Worm (Caenorhabditis elegans) whole organism, L1 larva: ENCODE results near the gene mrps-16.

ENCODE experiments used
- fkh-10 ChIP-seq: sonication (generic microtip); optimal IDR thresholded peaks from 2 replicates; lab custom pipeline; 2017; ENCODE audit warnings: missing biosample characterization, missing genetic modification reagents, missing genetic modification characterization
- jun-1 ChIP-seq: fragments of 150-350 bp; optimal IDR thresholded peaks from 2 replicates; lab custom pipeline; 2014; ENCODE audit warnings: missing biosample characterization, missing genetic modification reagents, missing genetic modification characterization
- nhr-77 ChIP-seq: fragments of 150-350 bp; optimal IDR thresholded peaks from 2 replicates; lab custom pipeline; 2014; ENCODE audit warnings: missing biosample characterization, missing genetic modification characterization
- pax-3 ChIP-seq: fragments of 200-800 bp; sonication (Bioruptor generic); optimal IDR thresholded peaks from 2 replicates; lab custom pipeline; 2018; ENCODE audit warnings: mild to moderate bottlenecking, missing genetic modification characterization, moderate library complexity, missing compliant biosample characterization
- unc-98 ChIP-seq: fragments of 200-800 bp; sonication (Bioruptor generic); IDR thresholded peaks from 2 replicates; pipeline ENCODE4 v1.3.6; 2022; ENCODE audit warnings: missing genetic modification characterization, missing compliant biosample characterization

ce11 chrII:5451278-5451677 is 22.9 kb upstream of the mrps-16 start:
- TF ChIP-seq unc-98 (GFP tag; lab: Robert Waterston, UW) (no peak), fkh-10 (GFP tag; lab: Kevin White, UChicago) (no peak), nhr-77 (tag; lab: Kevin White, UChicago) (no peak), pax-3 (tag; lab: Kevin White, UChicago) (no peak), jun-1 (no peak)
